Worm (Caenorhabditis elegans) whole organism, L3 larva: Measurements from ENCODE around the gene Y62H9A.3.

Experiments used
- ceh-82 ChIP-seq: fragments of 150-350 bp; optimal IDR thresholded peaks from 2 replicates; lab custom pipeline; 2014; ENCODE audit warnings: missing biosample characterization, missing genetic modification characterization
- egl-5 ChIP-seq: fragments of 150-350 bp; optimal IDR thresholded peaks from 2 replicates; lab custom pipeline; 2017; ENCODE audit warnings: missing biosample characterization, missing genetic modification reagents, missing genetic modification characterization, inconsistent platforms
- fkh-10 ChIP-seq: sonication (generic microtip); optimal IDR thresholded peaks from 2 replicates; lab custom pipeline; 2017; ENCODE audit warnings: missing biosample characterization, missing genetic modification reagents, missing genetic modification characterization
- fos-1 ChIP-seq: fragments of 150-350 bp; optimal IDR thresholded peaks from 2 replicates; lab custom pipeline; 2014; ENCODE audit warnings: missing biosample characterization, missing genetic modification characterization
- nhr-11 ChIP-seq: fragments of 150-350 bp; optimal IDR thresholded peaks from 2 replicates; lab custom pipeline; 2014; ENCODE audit warnings: missing biosample characterization, missing genetic modification characterization
- nhr-12 ChIP-seq: fragments of 150-350 bp; optimal IDR thresholded peaks from 2 replicates; lab custom pipeline; 2014; ENCODE audit warnings: missing biosample characterization, missing genetic modification characterization
- nhr-23 ChIP-seq: fragments of 150-350 bp; optimal IDR thresholded peaks from 2 replicates; lab custom pipeline; 2014; ENCODE audit warnings: missing biosample characterization, missing genetic modification reagents, missing genetic modification characterization
- nhr-25 ChIP-seq: sonication (generic microtip); optimal IDR thresholded peaks from 2 replicates; lab custom pipeline; 2017; ENCODE audit warnings: missing biosample characterization, missing genetic modification characterization
- nhr-76 ChIP-seq: fragments of 150-350 bp; sonication (generic microtip); optimal IDR thresholded peaks from 5 replicates; lab custom pipeline; 2014; ENCODE audit warnings: missing biosample characterization, missing genetic modification characterization
- tbx-2 ChIP-seq: sonication (generic microtip); optimal IDR thresholded peaks from 2 replicates; lab custom pipeline; 2016; ENCODE audit warnings: mild to moderate bottlenecking, missing genetic modification characterization, missing compliant biosample characterization
- ztf-11 ChIP-seq: fragments of 150-350 bp; optimal IDR thresholded peaks from 2 replicates; lab custom pipeline; 2014; ENCODE audit warnings: missing biosample characterization, missing genetic modification characterization
- ztf-4 ChIP-seq: fragments of 150-350 bp; optimal IDR thresholded peaks from 2 replicates; lab custom pipeline; 2014; ENCODE audit warnings: missing biosample characterization, missing genetic modification characterization

ce11 chrX:11875260-11875659 is 4.5 kb downstream of the Y62H9A.3 start, which contains the start of gene Y62H9A.1:
- TF ChIP-seq nhr-76 (tag; lab: Kevin White, UChicago), result no peak
- TF ChIP-seq fos-1 (tag; lab: Kevin White, UChicago), result no peak
- TF ChIP-seq ztf-11 (tag; lab: Kevin White, UChicago), result no peak
- no peak for TF ChIP-seq ceh-82 (tag; lab: Kevin White, UChicago)
- TF ChIP-seq ztf-4 (tag; lab: Kevin White, UChicago), result no peak
- TF ChIP-seq nhr-11 (tag; lab: Kevin White, UChicago), result no peak
- no peak for TF ChIP-seq nhr-23 (tag; lab: Kevin White, UChicago)
- no peak for TF ChIP-seq egl-5
- no peak for TF ChIP-seq nhr-12
- no peak for TF ChIP-seq fkh-10 (GFP tag; lab: Kevin White, UChicago)
- TF ChIP-seq nhr-25 (tag; lab: Kevin White, UChicago), result no peak
- no peak for TF ChIP-seq tbx-2 (tag; lab: Kevin White, UChicago)
